Fruit fly (Drosophila melanogaster) whole organism, embryonic: ENCODE data around the gene Dora.

Experiments used
- Ada2b ChIP-seq: fragments of 200-800 bp; sonication (Bioruptor generic); IDR thresholded peaks from 2 replicates; pipeline ENCODE4 v1.3.6; 2022; ENCODE audit warnings: missing biosample characterization, missing genetic modification characterization
- B-H2 ChIP-seq: fragments of 200-800 bp; sonication (Bioruptor generic); optimal IDR thresholded peaks from 2 replicates; lab custom pipeline; 2018; ENCODE audit warnings: missing biosample characterization, mild to moderate bottlenecking, missing genetic modification characterization
- Bgb ChIP-seq: fragments of 200-800 bp; sonication (Bioruptor generic); IDR thresholded peaks from 2 replicates; pipeline ENCODE4 v1.3.6; 2022; ENCODE audit warnings: missing biosample characterization, missing genetic modification characterization; ENCODE audit not compliant: partially characterized antibody
- C15 ChIP-seq: fragments of 200-800 bp; sonication (Bioruptor generic); IDR thresholded peaks from 3 replicates; pipeline ENCODE4 v1.3.6; 2022; ENCODE audit warnings: missing biosample characterization, missing genetic modification characterization
- CG1024 ChIP-seq: fragments of 200-800 bp; sonication (Bioruptor generic); IDR thresholded peaks from 2 replicates; pipeline ENCODE4 v1.3.6; 2022; ENCODE audit warnings: missing biosample characterization, missing genetic modification characterization
- CG10274 ChIP-seq: fragments of 200-800 bp; sonication (Bioruptor generic); optimal IDR thresholded peaks from 3 replicates; lab custom pipeline; 2017; ENCODE audit warnings: missing biosample characterization, mild to moderate bottlenecking, missing genetic modification characterization
- CG11247 ChIP-seq: fragments of 200-800 bp; sonication (Bioruptor generic); IDR thresholded peaks from 2 replicates; pipeline ENCODE4 v1.3.6; 2022; ENCODE audit warnings: missing biosample characterization, missing genetic modification characterization
- CG11398 ChIP-seq: fragments of 200-800 bp; sonication (Bioruptor generic); optimal IDR thresholded peaks from 2 replicates; lab custom pipeline; 2016; ENCODE audit warnings: missing biosample characterization, missing genetic modification characterization
- CG11560 ChIP-seq: fragments of 200-800 bp; sonication (Bioruptor generic); IDR thresholded peaks from 3 replicates; pipeline ENCODE4 v1.3.6; 2022; ENCODE audit warnings: missing biosample characterization, missing genetic modification characterization
- CG1233 ChIP-seq: fragments of 200-800 bp; sonication (Bioruptor generic); optimal IDR thresholded peaks from 4 replicates; lab custom pipeline; 2018; ENCODE audit warnings: missing biosample characterization, mild to moderate bottlenecking, missing genetic modification characterization
- CG12942 ChIP-seq: fragments of 200-800 bp; sonication (Bioruptor generic); optimal IDR thresholded peaks from 3 replicates; lab custom pipeline; 2016; ENCODE audit warnings: missing biosample characterization, missing genetic modification characterization
- CG14441 ChIP-seq: fragments of 200-800 bp; sonication (Bioruptor generic); IDR thresholded peaks from 2 replicates; pipeline ENCODE4 v1.3.6; 2022; ENCODE audit warnings: missing biosample characterization, missing genetic modification characterization
- CG1529 ChIP-seq: fragments of 200-800 bp; sonication (Bioruptor generic); optimal IDR thresholded peaks from 3 replicates; lab custom pipeline; 2018; ENCODE audit warnings: missing biosample characterization, missing genetic modification characterization
- CG17361 ChIP-seq: fragments of 200-800 bp; sonication (Bioruptor generic); IDR thresholded peaks from 3 replicates; pipeline ENCODE4 v1.3.6; 2022; ENCODE audit warnings: missing biosample characterization, missing genetic modification characterization
- CG17912 ChIP-seq: fragments of 200-800 bp; sonication (Bioruptor generic); optimal IDR thresholded peaks from 2 replicates; lab custom pipeline; 2018; ENCODE audit warnings: missing biosample characterization, mild to moderate bottlenecking, missing genetic modification characterization
- CG2116 ChIP-seq: fragments of 200-800 bp; sonication (Bioruptor generic); optimal IDR thresholded peaks from 3 replicates; lab custom pipeline; 2018; ENCODE audit warnings: missing biosample characterization, mild to moderate bottlenecking, missing genetic modification characterization
- CG2889 ChIP-seq: fragments of 200-800 bp; sonication (Bioruptor generic); IDR thresholded peaks from 3 replicates; pipeline ENCODE4 v1.3.6; 2022; ENCODE audit warnings: missing biosample characterization, missing genetic modification characterization
- CG32767 ChIP-seq: fragments of 200-800 bp; sonication (Bioruptor generic); IDR thresholded peaks from 2 replicates; pipeline ENCODE4 v1.3.6; 2022; ENCODE audit warnings: missing biosample characterization, missing genetic modification characterization
- CG32772 ChIP-seq: fragments of 200-800 bp; sonication (Bioruptor generic); IDR thresholded peaks from 2 replicates; pipeline ENCODE4 v1.3.6; 2022; ENCODE audit warnings: missing biosample characterization, missing genetic modification characterization
- CG34376 ChIP-seq: fragments of 200-800 bp; sonication (Bioruptor generic); optimal IDR thresholded peaks from 2 replicates; lab custom pipeline; 2018; ENCODE audit warnings: missing biosample characterization, mild to moderate bottlenecking, missing genetic modification characterization
- CG4730 ChIP-seq: fragments of 200-800 bp; sonication (Bioruptor generic); IDR thresholded peaks from 2 replicates; pipeline ENCODE4 v1.3.6; 2022; ENCODE audit warnings: missing biosample characterization, missing genetic modification characterization
- CG4854 ChIP-seq: fragments of 200-800 bp; sonication (Bioruptor generic); optimal IDR thresholded peaks from 2 replicates; lab custom pipeline; 2016; ENCODE audit warnings: missing biosample characterization, missing genetic modification characterization, inconsistent platforms
- CG6854 ChIP-seq: fragments of 200-800 bp; sonication (Bioruptor generic); optimal IDR thresholded peaks from 3 replicates; lab custom pipeline; 2017; ENCODE audit warnings: missing biosample characterization, mild to moderate bottlenecking, missing genetic modification characterization
- CG8924 ChIP-seq: fragments of 200-800 bp; optimal IDR thresholded peaks from 3 replicates; lab custom pipeline; 2019; ENCODE audit warnings: missing biosample characterization, mild to moderate bottlenecking, missing genetic modification characterization, moderate library complexity
- CG9876 ChIP-seq: fragments of 200-800 bp; sonication (Bioruptor generic); optimal IDR thresholded peaks from 2 replicates; lab custom pipeline; 2016; ENCODE audit warnings: missing biosample characterization, missing genetic modification characterization
- D19B ChIP-seq: fragments of 200-800 bp; sonication (Bioruptor generic); optimal IDR thresholded peaks from 2 replicates; lab custom pipeline; 2017; ENCODE audit warnings: missing biosample characterization, mild to moderate bottlenecking, missing genetic modification characterization
- Dip3 ChIP-seq: fragments of 200-800 bp; sonication (Bioruptor generic); optimal IDR thresholded peaks from 3 replicates; lab custom pipeline; 2016; ENCODE audit warnings: missing biosample characterization, missing genetic modification characterization
- H15 ChIP-seq: fragments of 200-800 bp; sonication (Bioruptor generic); IDR thresholded peaks from 3 replicates; pipeline ENCODE4 v1.3.6; 2022; ENCODE audit warnings: missing biosample characterization, missing genetic modification characterization
- Hey ChIP-seq: fragments of 200-800 bp; sonication (Bioruptor generic); optimal IDR thresholded peaks from 3 replicates; lab custom pipeline; 2018; ENCODE audit warnings: missing biosample characterization, mild to moderate bottlenecking, missing genetic modification characterization
- HmgD ChIP-seq: fragments of 200-800 bp; sonication (Bioruptor generic); optimal IDR thresholded peaks from 3 replicates; lab custom pipeline; 2016; ENCODE audit warnings: missing biosample characterization, missing genetic modification characterization
- Hr51 ChIP-seq, 2 experiments: fragments of 200-800 bp; sonication (Bioruptor generic); optimal IDR thresholded peaks; 2 replicates in 1 of 2; 3 replicates in 1 of 2; lab custom pipeline; 2016 to 2018; ENCODE audit warnings: missing biosample characterization in 2 of 2, missing genetic modification characterization in 2 of 2, mild to moderate bottlenecking in 1 of 2, moderate library complexity in 1 of 2
- Med ChIP-seq: fragments of 200-800 bp; sonication (Bioruptor generic); peaks from one replicate; lab custom pipeline; 2016; ENCODE audit warnings: missing biosample characterization, missing genetic modification characterization, mild to moderate bottlenecking, inconsistent platforms, moderate library complexity
- Rx ChIP-seq: fragments of 200-800 bp; sonication (Bioruptor generic); IDR thresholded peaks from 2 replicates; pipeline ENCODE4 v1.3.6; 2022; ENCODE audit warnings: missing biosample characterization, missing genetic modification characterization
- Sin3A ChIP-seq: fragments of >200 bp; optimal IDR thresholded peaks from 2 replicates; lab custom pipeline; 2018
- Sry-β ChIP-seq: fragments of 200-800 bp; sonication (Bioruptor generic); optimal IDR thresholded peaks from 2 replicates; lab custom pipeline; 2018; ENCODE audit warnings: missing biosample characterization, mild to moderate bottlenecking, missing genetic modification characterization, moderate library complexity
- TFAM ChIP-seq: fragments of 200-800 bp; sonication (Bioruptor generic); optimal IDR thresholded peaks from 2 replicates; lab custom pipeline; 2017; ENCODE audit warnings: missing biosample characterization, missing genetic modification characterization, inconsistent platforms
- btn ChIP-seq: fragments of 200-800 bp; sonication (Bioruptor generic); optimal IDR thresholded peaks from 2 replicates; lab custom pipeline; 2016; ENCODE audit warnings: missing biosample characterization, missing genetic modification characterization
- crc ChIP-seq: fragments of 200-800 bp; sonication (Bioruptor generic); optimal IDR thresholded peaks from 2 replicates; lab custom pipeline; 2016; ENCODE audit warnings: missing biosample characterization, missing genetic modification characterization
- cwo ChIP-seq: fragments of 200-800 bp; sonication (Bioruptor generic); optimal IDR thresholded peaks from 3 replicates; lab custom pipeline; 2017; ENCODE audit warnings: missing biosample characterization, missing genetic modification characterization, mild to moderate bottlenecking, moderate library complexity, missing genetic modification reagents
- fd96Cb ChIP-seq: fragments of 200-800 bp; sonication (Bioruptor generic); optimal IDR thresholded peaks from 2 replicates; lab custom pipeline; 2018; ENCODE audit warnings: missing biosample characterization, mild to moderate bottlenecking, missing genetic modification characterization, moderate library complexity
- ftz-f1 ChIP-seq: fragments of 200-800 bp; sonication (Bioruptor generic); optimal IDR thresholded peaks from 2 replicates; lab custom pipeline; 2016; ENCODE audit warnings: missing biosample characterization, missing genetic modification characterization
- hbn ChIP-seq: fragments of 200-800 bp; sonication (Bioruptor generic); IDR thresholded peaks from 2 replicates; pipeline ENCODE4 v1.3.6; 2022; ENCODE audit warnings: missing biosample characterization, missing genetic modification characterization; ENCODE audit not compliant: partially characterized antibody
- hth ChIP-seq: fragments of >200 bp; optimal IDR thresholded peaks from 2 replicates; lab custom pipeline; 2017; ENCODE audit warnings: inconsistent platforms
- ind ChIP-seq: fragments of 200-800 bp; sonication (Bioruptor generic); optimal IDR thresholded peaks from 3 replicates; lab custom pipeline; 2016; ENCODE audit warnings: missing biosample characterization, missing genetic modification characterization
- jigr1 ChIP-seq: fragments of 200-800 bp; sonication (Bioruptor generic); IDR thresholded peaks from 3 replicates; pipeline ENCODE4 v1.3.6; 2022; ENCODE audit warnings: missing biosample characterization, missing genetic modification characterization
- kah ChIP-seq: fragments of 200-800 bp; sonication (Bioruptor generic); optimal IDR thresholded peaks from 2 replicates; lab custom pipeline; 2018; ENCODE audit warnings: missing biosample characterization, mild to moderate bottlenecking, missing genetic modification characterization
- lmd ChIP-seq: fragments of 200-800 bp; sonication (Bioruptor generic); IDR thresholded peaks from 2 replicates; pipeline ENCODE4 v1.3.6; 2022; ENCODE audit warnings: missing biosample characterization, missing genetic modification characterization
- pzg ChIP-seq: fragments of 200-800 bp; sonication (Bioruptor generic); optimal IDR thresholded peaks from 3 replicates; lab custom pipeline; 2018; ENCODE audit warnings: missing biosample characterization, mild to moderate bottlenecking, missing genetic modification characterization, moderate library complexity
- sima ChIP-seq: fragments of 200-800 bp; sonication (Bioruptor generic); optimal IDR thresholded peaks from 2 replicates; lab custom pipeline; 2016; ENCODE audit warnings: missing biosample characterization, missing genetic modification characterization
- trh ChIP-seq: fragments of 200-800 bp; sonication (Bioruptor generic); optimal IDR thresholded peaks from 2 replicates; lab custom pipeline; 2016; ENCODE audit warnings: missing biosample characterization, missing genetic modification characterization
- tx ChIP-seq: fragments of 200-800 bp; sonication (Bioruptor generic); optimal IDR thresholded peaks from 2 replicates; lab custom pipeline; 2016; ENCODE audit warnings: missing biosample characterization, missing genetic modification characterization

The Dora gene

dm6 chrX:18869489-18870132, 5.9 kb downstream of the Dora start (continued):
- TF ChIP-seq CG17361 (GFP tag; lab: Robert Waterston, UW) (peak; percentile 51; the same call in 2 of the 3 replicates), Bgb (GFP tag; lab: Robert Waterston, UW) (no peak), CG1529 (no peak), crc (peak; percentile 19), Hr51 (GFP tag; optimal IDR thresholded peaks at IDR 0.05; lab: Kevin White, UChicago) (peak in 1 of 2 experiments; percentile 67), H15 (GFP tag; lab: Robert Waterston, UW) (no peak), CG11247 (GFP tag; lab: Robert Waterston, UW) (peak; percentile 59; the same call in 1 of the 2 replicates), ind (peak; percentile 68), hbn (no peak), CG11398 (GFP tag; lab: Kevin White, UChicago) (no peak), D19B (GFP tag; lab: Kevin White, UChicago) (no peak), Dip3 (GFP tag; lab: Kevin White, UChicago) (no peak), hth (lab: Kevin White, UChicago) (no peak), CG6854 (GFP tag; lab: Kevin White, UChicago) (no peak), trh (GFP tag; lab: Kevin White, UChicago) (no peak), CG34376 (GFP tag; lab: Kevin White, UChicago) (no peak), Ada2b (GFP tag; lab: Robert Waterston, UW) (peak; percentile 59; the same call in 1 of the 2 replicates), lmd (GFP tag; lab: Robert Waterston, UW) (peak; percentile 67), B-H2 (GFP tag; lab: Kevin White, UChicago) (no peak), CG11560 (tag; lab: Robert Waterston, UW) (no peak), CG12942 (GFP tag; lab: Kevin White, UChicago) (peak; percentile 5), CG1024 (peak; percentile 47; the same call in 1 of the 2 replicates), CG8924 (no peak), btn (GFP tag; lab: Kevin White, UChicago) (no peak), CG17912 (GFP tag; lab: Kevin White, UChicago) (no peak), CG32772 (0 out of 2 replicates have a peak, but pooled peaks have one; percentile 17), fd96Cb (peak; percentile 50), tx (GFP tag; lab: Kevin White, UChicago) (no peak), ftz-f1 (no peak), jigr1 (0 out of 3 replicates have a peak, but pooled peaks have one; percentile 26), Rx (GFP tag; lab: Robert Waterston, UW) (peak; percentile 23; the same call in 1 of the 2 replicates), CG4854 (no peak), Hey (tag; lab: Kevin White, UChicago) (no peak), CG14441 (peak; percentile 72), CG2889 (no peak), sima (GFP tag; lab: Kevin White, UChicago) (no peak), CG32767 (GFP tag; lab: Robert Waterston, UW) (peak; percentile 60; the same call in 1 of the 2 replicates), pzg (GFP tag; lab: Kevin White, UChicago) (no peak), CG10274 (GFP tag; lab: Kevin White, UChicago) (no peak), TFAM (no peak), CG4730 (no peak; the same call in 1 of the 2 replicates), CG9876 (GFP tag; lab: Kevin White, UChicago) (no peak), Sin3A (lab: Kevin White, UChicago) (no peak), HmgD (GFP tag; lab: Kevin White, UChicago) (no peak), Med (GFP tag; lab: Kevin White, UChicago) (peak; percentile 86), CG2116 (no peak), Sry-β (GFP tag; lab: Kevin White, UChicago) (peak; percentile 78), cwo (GFP tag; lab: Kevin White, UChicago) (peak; percentile 15), CG1233 (peak; percentile 33), kah (GFP tag; lab: Kevin White, UChicago) (peak; percentile 17), C15 (GFP tag; lab: Robert Waterston, UW) (no peak)
